Worm (Caenorhabditis elegans) whole organism, L4/young adult: ENCODE measurements around the gene cyp-34A2.

Source experiments
- W03F9.2 ChIP-seq: fragments of 150-350 bp; optimal IDR thresholded peaks from 2 replicates; lab custom pipeline; 2014; ENCODE audit warnings: missing biosample characterization, missing genetic modification characterization
- him-1 ChIP-seq: sonication (generic microtip); optimal IDR thresholded peaks from 2 replicates; lab custom pipeline; 2016; ENCODE audit warnings: missing genotype, missing genetic modification reagents, missing genetic modification characterization, missing compliant biosample characterization

ce11 chrV:15318638-15319037, 27.7 kb upstream of the cyp-34A2 start, which contains the start of gene nhr-291:
- TF ChIP-seq him-1 (no peak), W03F9.2 (tag; lab: Kevin White, UChicago) (no peak)
